Worm (Caenorhabditis elegans) whole organism, L3 larva: ENCODE results near the gene H11E01.2.

Experiments used
- ZK546.5 ChIP-seq: sonication (generic microtip); optimal IDR thresholded peaks from 2 replicates; lab custom pipeline; 2017; ENCODE audit warnings: missing biosample characterization, missing genetic modification characterization
- egl-27 ChIP-seq: sonication (generic microtip); optimal IDR thresholded peaks from 4 replicates; lab custom pipeline; 2017; ENCODE audit warnings: missing biosample characterization, missing genetic modification reagents, missing genetic modification characterization
- elt-1 ChIP-seq: fragments of 150-350 bp; optimal IDR thresholded peaks from 2 replicates; lab custom pipeline; 2014; ENCODE audit warnings: missing biosample characterization, missing genetic modification characterization
- elt-3 ChIP-seq, 3 experiments: fragments of 150-350 bp in 1 of 3; sonication (generic microtip) in 2 of 3; optimal IDR thresholded peaks; 2 replicates in 2 of 3; 4 replicates in 1 of 3; lab custom pipeline; 2014 to 2017; ENCODE audit warnings: missing biosample characterization in 3 of 3, missing genetic modification characterization in 3 of 3
- lin-39 ChIP-seq: fragments of 150-350 bp; optimal IDR thresholded peaks from 2 replicates; lab custom pipeline; 2018; ENCODE audit warnings: missing biosample characterization, missing genetic modification reagents, missing genetic modification characterization
- nhr-25 ChIP-seq: sonication (generic microtip); optimal IDR thresholded peaks from 2 replicates; lab custom pipeline; 2017; ENCODE audit warnings: missing biosample characterization, missing genetic modification characterization
- nhr-28 ChIP-seq: fragments of 150-350 bp; optimal IDR thresholded peaks from 2 replicates; lab custom pipeline; 2014; ENCODE audit warnings: missing biosample characterization, missing genetic modification characterization
- nhr-76 ChIP-seq: fragments of 150-350 bp; sonication (generic microtip); optimal IDR thresholded peaks from 5 replicates; lab custom pipeline; 2014; ENCODE audit warnings: missing biosample characterization, missing genetic modification characterization
- ztf-11 ChIP-seq: fragments of 150-350 bp; optimal IDR thresholded peaks from 2 replicates; lab custom pipeline; 2014; ENCODE audit warnings: missing biosample characterization, missing genetic modification characterization
- ztf-4 ChIP-seq: fragments of 150-350 bp; optimal IDR thresholded peaks from 2 replicates; lab custom pipeline; 2014; ENCODE audit warnings: missing biosample characterization, missing genetic modification characterization

DNA sequence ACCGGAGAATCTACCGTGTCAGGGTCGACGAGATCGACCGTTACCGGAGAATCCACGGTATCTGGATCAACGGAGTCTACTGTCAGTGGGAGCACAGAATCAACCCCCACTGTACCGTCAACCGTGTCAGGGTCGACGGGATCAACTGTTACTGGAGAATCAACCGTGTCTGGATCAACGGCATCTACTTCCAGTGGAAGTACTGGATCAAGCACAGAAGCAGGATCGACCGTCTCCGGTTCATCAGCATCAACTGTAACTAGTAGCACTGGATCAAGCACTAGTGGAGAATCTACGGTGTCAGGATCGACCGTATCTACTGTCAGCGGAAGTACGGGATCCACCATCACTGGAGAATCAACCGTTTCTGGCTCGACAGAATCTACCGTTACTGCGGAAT, 48.9 kb upstream of the H11E01.2 start, which contains the start of gene H02F09.2:
- TF ChIP-seq ZK546.5 (tag; lab: Kevin White, UChicago) (no peak), nhr-76 (tag; lab: Kevin White, UChicago) (no peak), egl-27 (no peak), ztf-4 (no peak), nhr-25 (no peak), elt-1 (tag; lab: Kevin White, UChicago) (no peak), lin-39 (tag; lab: Kevin White, UChicago) (no peak), nhr-28 (tag; lab: Kevin White, UChicago) (no peak), elt-3 (tag; optimal IDR thresholded peaks at IDR 0.05; lab: Kevin White, UChicago) (no peak), ztf-11 (tag; lab: Kevin White, UChicago) (no peak)
